Worm (Caenorhabditis elegans): Measurements from ENCODE around the gene gst-7.

DNA sequence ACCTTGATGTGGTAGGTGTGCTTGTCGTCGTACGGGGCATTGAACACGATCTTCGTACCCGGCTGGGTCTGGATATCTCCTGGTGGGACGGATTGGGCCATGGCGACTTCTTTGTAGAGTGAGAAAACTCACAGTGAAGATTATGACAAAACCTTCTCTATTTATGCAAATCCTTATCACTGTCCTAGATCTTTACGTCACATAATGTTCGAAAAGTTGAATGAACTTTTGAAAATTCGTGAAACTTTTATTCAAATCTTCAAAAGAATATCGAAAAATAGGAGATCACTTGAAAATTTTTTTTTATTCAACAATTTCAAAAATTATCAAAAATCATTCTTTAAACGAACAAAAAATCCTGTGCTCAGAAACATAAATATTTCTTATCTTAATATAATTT, 10.7 kb downstream of the gst-7 start, which contains the start of gene msp-33:
- TF ChIP-seq scrt-1 (GFP tag; IDR thresholded peaks at IDR 0.05) (no peak), ceh-36 (tag; optimal IDR thresholded peaks at IDR 0.05) (no peak), F13C5.2 (tag; optimal IDR thresholded peaks at IDR 0.05) (no peak), ceh-13 (GFP tag; optimal IDR thresholded peaks at IDR 0.05) (no peak), ama-1 (optimal IDR thresholded peaks at IDR 0.05) (no peak), pes-1 (GFP tag; IDR thresholded peaks at IDR 0.05) (no peak), flt-1 (GFP tag; IDR thresholded peaks at IDR 0.05) (no peak), tbx-37 (GFP tag; conservative IDR thresholded peaks at IDR 0.05) (no peak), sea-1 (GFP tag; conservative IDR thresholded peaks at IDR 0.05) (no peak), tra-4 (tag; optimal IDR thresholded peaks at IDR 0.05) (no peak), tbx-11 (GFP tag; IDR thresholded peaks at IDR 0.05) (no peak), hmbx-1 (tag; optimal IDR thresholded peaks at IDR 0.05) (no peak)

Measured in whole organism, early embryonic.